Worm (Caenorhabditis elegans) whole organism, mixed stage, embryonic: ENCODE measurements around the gene F21A3.4.

Experiments used
- bed-3 ChIP-seq: fragments of 200-800 bp; sonication (Bioruptor generic); optimal IDR thresholded peaks from 3 replicates; lab custom pipeline; 2018; ENCODE audit warnings: mild to moderate bottlenecking, missing genetic modification characterization, moderate library complexity, missing compliant biosample characterization
- blmp-1 ChIP-seq: fragments of 150-350 bp; optimal IDR thresholded peaks from 2 replicates; lab custom pipeline; 2014; ENCODE audit warnings: missing biosample characterization, missing genetic modification characterization
- ceh-39 ChIP-seq: fragments of 150-350 bp; optimal IDR thresholded peaks from 2 replicates; lab custom pipeline; 2014; ENCODE audit warnings: missing biosample characterization, missing genetic modification characterization
- ceh-43 ChIP-seq: fragments of 200-800 bp; sonication (Bioruptor generic); optimal IDR thresholded peaks from 2 replicates; lab custom pipeline; 2018; ENCODE audit warnings: mild to moderate bottlenecking, missing genetic modification characterization, moderate library complexity, missing compliant biosample characterization
- ceh-83 ChIP-seq: fragments of 200-800 bp; sonication (Bioruptor generic); optimal IDR thresholded peaks from 2 replicates; lab custom pipeline; 2018; ENCODE audit warnings: mild to moderate bottlenecking, missing genetic modification characterization, missing compliant biosample characterization
- ces-1 ChIP-seq: fragments of 150-350 bp; optimal IDR thresholded peaks from 2 replicates; lab custom pipeline; 2014; ENCODE audit warnings: missing biosample characterization, missing genetic modification reagents, missing genetic modification characterization
- drap-1 ChIP-seq: fragments of 200-800 bp; sonication (Bioruptor generic); optimal IDR thresholded peaks from 3 replicates; lab custom pipeline; 2018; ENCODE audit warnings: mild to moderate bottlenecking, missing genetic modification characterization, missing compliant biosample characterization
- elt-1 ChIP-seq: sonication (generic microtip); optimal IDR thresholded peaks from 2 replicates; lab custom pipeline; 2017; ENCODE audit warnings: missing genetic modification characterization, mild to moderate bottlenecking, missing compliant biosample characterization, antibody characterized with exemption, moderate library complexity, borderline replicate concordance; ENCODE audit not compliant: insufficient read depth
- elt-3 ChIP-seq: fragments of 150-350 bp; optimal IDR thresholded peaks from 2 replicates; lab custom pipeline; 2014; ENCODE audit warnings: missing biosample characterization, missing genetic modification characterization
- ham-2 ChIP-seq: fragments of 200-800 bp; sonication (Bioruptor generic); optimal IDR thresholded peaks from 2 replicates; lab custom pipeline; 2018; ENCODE audit warnings: mild to moderate bottlenecking, missing genetic modification characterization, missing compliant biosample characterization
- hlh-1 ChIP-seq: fragments of 150-350 bp; optimal IDR thresholded peaks from 2 replicates; lab custom pipeline; 2014; ENCODE audit warnings: missing biosample characterization, missing genetic modification reagents, missing genetic modification characterization
- lin-13 ChIP-seq: fragments of 150-350 bp; optimal IDR thresholded peaks from 2 replicates; lab custom pipeline; 2014; ENCODE audit warnings: missing biosample characterization, missing genetic modification characterization
- lsy-2 ChIP-seq: fragments of 150-350 bp; optimal IDR thresholded peaks from 2 replicates; lab custom pipeline; 2014; ENCODE audit warnings: missing biosample characterization, missing genetic modification characterization
- mab-5 ChIP-seq: fragments of 150-350 bp; optimal IDR thresholded peaks from 2 replicates; lab custom pipeline; 2014; ENCODE audit warnings: missing biosample characterization, missing genetic modification characterization
- nhr-12 ChIP-seq: fragments of 150-350 bp; optimal IDR thresholded peaks from 2 replicates; lab custom pipeline; 2014; ENCODE audit warnings: missing biosample characterization, missing genetic modification characterization
- nhr-76 ChIP-seq: sonication (generic microtip); optimal IDR thresholded peaks from 2 replicates; lab custom pipeline; 2017; ENCODE audit warnings: missing biosample characterization, missing genetic modification characterization
- pha-4 ChIP-seq: fragments of 150-350 bp; optimal IDR thresholded peaks from 2 replicates; lab custom pipeline; 2018; ENCODE audit warnings: missing biosample characterization, missing genetic modification reagents, missing genetic modification characterization
- sem-2 ChIP-seq: fragments of 200-800 bp; sonication (Bioruptor generic); optimal IDR thresholded peaks from 2 replicates; lab custom pipeline; 2018; ENCODE audit warnings: mild to moderate bottlenecking, missing genetic modification characterization, missing compliant biosample characterization
- sptf-1 ChIP-seq: sonication (generic microtip); optimal IDR thresholded peaks from 2 replicates; lab custom pipeline; 2017; ENCODE audit warnings: mild to moderate bottlenecking, missing genetic modification characterization, moderate library complexity, missing compliant biosample characterization
- tbx-8 ChIP-seq: fragments of 200-800 bp; sonication (Bioruptor generic); optimal IDR thresholded peaks from 2 replicates; lab custom pipeline; 2018; ENCODE audit warnings: mild to moderate bottlenecking, missing genetic modification characterization, moderate library complexity, missing compliant biosample characterization
- unc-120 ChIP-seq: sonication (generic microtip); optimal IDR thresholded peaks from 2 replicates; lab custom pipeline; 2017; ENCODE audit warnings: missing genetic modification characterization, missing compliant biosample characterization; ENCODE audit not compliant: poor library complexity, severe bottlenecking
- ztf-11 ChIP-seq: fragments of 150-350 bp; optimal IDR thresholded peaks from 2 replicates; lab custom pipeline; 2014; ENCODE audit warnings: missing biosample characterization, missing genetic modification characterization

F21A3.4 gene

DNA sequence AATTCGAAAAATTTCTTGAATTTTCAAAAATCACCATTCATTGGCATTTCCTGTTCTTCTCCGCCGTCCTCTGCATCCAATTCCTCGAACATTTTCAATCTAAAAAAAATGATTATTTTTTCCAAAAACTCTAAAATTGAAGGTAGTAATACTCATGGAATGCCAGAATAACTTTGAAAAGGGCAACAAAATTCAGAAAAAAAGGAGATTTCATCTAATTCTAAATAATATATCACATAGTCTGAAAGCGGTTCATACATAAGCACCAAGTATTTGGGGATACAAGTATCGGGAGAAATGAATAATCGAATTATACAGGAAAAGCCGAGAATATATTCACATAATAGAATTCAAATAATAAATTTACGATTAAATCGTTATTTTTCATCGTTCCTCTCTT is 38.9 kb downstream of the F21A3.4 start, which contains the start of gene mdt-28:
Gene mdt-28 (minus strand): TSS at position 101 of the 400 bp plus-strand sequence.
- TF ChIP-seq ham-2 (GFP tag; lab: Kevin White, UChicago) (no peak), bed-3 (GFP tag; lab: Kevin White, UChicago) (no peak), lin-13 (tag; lab: Kevin White, UChicago) (no peak), blmp-1 (no peak), nhr-12 (no peak), sem-2 (GFP tag; lab: Kevin White, UChicago) (no peak), hlh-1 (tag; lab: Kevin White, UChicago) (no peak), ceh-43 (no peak), pha-4 (no peak), sptf-1 (tag; lab: Kevin White, UChicago) (no peak), nhr-76 (tag; lab: Kevin White, UChicago) (no peak), drap-1 (GFP tag; lab: Kevin White, UChicago) (no peak), elt-3 (no peak), ztf-11 (tag; lab: Kevin White, UChicago) (no peak), ceh-39 (tag; lab: Kevin White, UChicago) (no peak), mab-5 (no peak), unc-120 (tag; lab: Kevin White, UChicago) (no peak)

DNA sequence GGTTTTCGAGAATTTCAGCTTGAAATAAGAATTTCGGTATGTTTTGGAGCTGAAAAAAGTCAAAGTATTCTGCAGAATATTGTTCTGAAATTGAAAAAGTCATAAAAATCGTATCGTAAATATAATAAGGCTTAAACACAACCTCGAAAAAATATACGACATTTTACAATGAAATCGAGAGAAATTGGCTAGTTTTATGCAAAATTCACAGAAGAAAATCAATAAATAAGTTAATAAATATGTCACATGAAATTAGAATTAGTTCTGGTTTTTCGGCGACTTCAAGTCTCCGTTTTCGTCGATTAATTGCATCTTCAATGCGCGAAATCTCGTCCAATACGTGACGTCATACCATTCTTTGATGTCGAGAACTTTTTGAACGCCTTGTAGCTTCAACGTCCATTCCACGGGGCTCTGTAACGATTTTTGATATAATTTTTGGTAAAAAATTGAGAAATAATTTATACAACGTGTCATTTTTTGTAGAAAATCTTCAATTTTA is 41.0 kb downstream of the F21A3.4 start, which contains the start of gene atx-3:
Gene atx-3 (minus strand): TSS at position 51 of the 502 bp plus-strand sequence.
- no peak for TF ChIP-seq elt-1 (tag; lab: Kevin White, UChicago)
- TF ChIP-seq ceh-83 (GFP tag; lab: Kevin White, UChicago): no peak
- no peak for TF ChIP-seq blmp-1
- TF ChIP-seq tbx-8: no peak

DNA sequence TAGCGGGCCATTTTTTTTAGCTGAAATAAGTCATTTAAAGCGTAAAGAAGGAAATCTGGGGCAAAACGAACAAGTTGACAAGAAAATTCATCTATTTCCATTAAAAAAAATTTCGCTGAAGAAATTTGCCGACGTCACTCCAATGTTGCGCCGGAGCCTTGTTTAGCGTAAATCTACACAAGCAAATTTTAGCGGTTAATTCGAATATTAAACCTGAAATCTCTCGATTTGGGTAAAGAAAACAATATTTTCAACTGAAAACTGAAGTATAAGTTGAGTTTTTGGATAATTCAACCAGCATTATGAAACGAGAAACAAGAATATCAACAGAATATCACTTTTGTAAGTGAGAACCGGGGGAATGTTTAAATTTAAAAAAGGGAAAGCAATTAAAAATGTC is 42.0 kb downstream of the F21A3.4 start, which contains the start of gene F28F8.9:
Gene F28F8.9 (minus strand): TSS at position 288 of the 400 bp plus-strand sequence.
- TF ChIP-seq nhr-12: no peak
- TF ChIP-seq ces-1: peak; percentile 43
- peak; percentile 21 for TF ChIP-seq unc-120 (tag; lab: Kevin White, UChicago)
- TF ChIP-seq lsy-2 (tag; lab: Kevin White, UChicago): peak; percentile 10
- TF ChIP-seq pha-4: peak; percentile 26
